Fruit fly (Drosophila melanogaster): ENCODE data around the gene RanBP3.

The RanBP3 gene

DNA sequence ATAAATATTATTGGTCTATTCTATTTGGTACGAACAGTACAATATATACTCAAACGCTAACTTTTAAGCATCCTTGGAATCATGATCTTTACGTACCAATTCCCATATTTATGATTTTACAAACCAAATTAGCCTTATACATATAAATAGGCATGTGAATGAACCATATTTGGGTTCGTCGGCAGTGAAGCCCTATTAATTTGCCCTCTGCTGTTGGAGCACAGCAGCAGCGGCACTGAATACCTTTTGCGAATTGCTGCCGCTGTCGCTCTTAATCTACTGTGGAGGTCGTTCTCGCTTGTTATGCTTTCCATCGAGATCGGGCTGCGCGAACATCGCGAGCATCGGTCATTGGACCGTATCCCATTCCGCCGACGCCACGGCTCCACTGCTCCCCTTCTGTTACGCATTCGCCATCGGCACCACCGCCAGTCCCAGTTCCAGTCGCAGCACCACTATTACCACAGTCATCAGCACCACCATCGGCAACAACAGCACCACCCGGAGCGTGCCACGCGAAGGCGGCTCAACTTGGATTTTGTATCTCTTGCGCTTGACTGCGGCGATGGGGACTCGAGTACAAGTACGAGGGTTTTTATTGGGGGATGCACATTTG lies 35.9 kb upstream of the RanBP3 start (continued):
- TF ChIP-seq HHEX (GFP tag; optimal IDR thresholded peaks at IDR 0.05) (no peak), Chrac-16 (GFP tag; optimal IDR thresholded peaks at IDR 0.05) (no peak), CG9876 (GFP tag; optimal IDR thresholded peaks at IDR 0.05) (no peak), CG11696 (GFP tag; IDR thresholded peaks at IDR 0.05) (peak; percentile 79), CG9609 (GFP tag; optimal IDR thresholded peaks at IDR 0.05) (no peak), crc (GFP tag; optimal IDR thresholded peaks at IDR 0.05) (no peak), gce (GFP tag; IDR thresholded peaks at IDR 0.05) (no peak), Dek (tag; optimal IDR thresholded peaks at IDR 0.05) (no peak), NK7.1 (GFP tag; optimal IDR thresholded peaks at IDR 0.05) (no peak), H2.0 (GFP tag; IDR thresholded peaks at IDR 0.05) (no peak), Gug (GFP tag; IDR thresholded peaks at IDR 0.05) (0 out of 4 replicates have a peak, but pooled peaks have one; percentile 6), dysf (GFP tag; IDR thresholded peaks at IDR 0.05) (no peak), Ravus (GFP tag; IDR thresholded peaks at IDR 0.05) (no peak), ATbp (GFP tag; optimal IDR thresholded peaks at IDR 0.05) (no peak), CG6272 (GFP tag; IDR thresholded peaks at IDR 0.05) (no peak), CG12744 (GFP tag; optimal IDR thresholded peaks at IDR 0.05) (no peak), gt (GFP tag; IDR thresholded peaks at IDR 0.05) (no peak), CG10366 (GFP tag; IDR thresholded peaks at IDR 0.05) (peak; percentile 15; the same call in 1 of the 2 replicates), NC2α (GFP tag; optimal IDR thresholded peaks at IDR 0.05) (no peak), exex (tag; optimal IDR thresholded peaks at IDR 0.05) (no peak), Hr51 (GFP tag; optimal IDR thresholded peaks at IDR 0.05) (peak in 1 of 2 experiments; percentile 20), tin (GFP tag; optimal IDR thresholded peaks at IDR 0.05) (no peak), Asciz (GFP tag; optimal IDR thresholded peaks at IDR 0.05) (no peak), hb (GFP tag; IDR thresholded peaks at IDR 0.05; ENCODE audit: partially characterized antibody) (no peak), CG1832 (GFP tag; optimal IDR thresholded peaks at IDR 0.05) (no peak), en (GFP tag; optimal IDR thresholded peaks at IDR 0.05) (no peak), chinmo (GFP tag; IDR thresholded peaks at IDR 0.05; ENCODE audit: partially characterized antibody) (0 out of 4 replicates have a peak, but pooled peaks have one; percentile 47), CG7372 (GFP tag; IDR thresholded peaks at IDR 0.05) (no peak), tup (GFP tag; optimal IDR thresholded peaks at IDR 0.05) (no peak), Ets97D (GFP tag; optimal IDR thresholded peaks at IDR 0.05) (no peak), Taf1 (GFP tag; IDR thresholded peaks at IDR 0.05) (no peak), CG10654 (GFP tag; optimal IDR thresholded peaks at IDR 0.05) (no peak), CG10462 (GFP tag; optimal IDR thresholded peaks at IDR 0.05) (no peak), CG8944 (GFP tag; optimal IDR thresholded peaks at IDR 0.05) (no peak), Gsc (GFP tag; IDR thresholded peaks at IDR 0.05) (no peak), E2f1 (GFP tag; IDR thresholded peaks at IDR 0.05) (no peak), hkb (optimal IDR thresholded peaks at IDR 0.05) (no peak), hkb (GFP tag; IDR thresholded peaks at IDR 0.05) (no peak), sc (optimal IDR thresholded peaks at IDR 0.05) (no peak), sc (GFP tag; optimal IDR thresholded peaks at IDR 0.05) (no peak), CG17912 (GFP tag; optimal IDR thresholded peaks at IDR 0.05) (no peak), CG12155 (GFP tag; optimal IDR thresholded peaks at IDR 0.05) (no peak), gsb-n (tag; optimal IDR thresholded peaks at IDR 0.05) (no peak), Rx (GFP tag; IDR thresholded peaks at IDR 0.05) (no peak), aop (GFP tag; IDR thresholded peaks at IDR 0.05) (no peak), CG10267 (tag; optimal IDR thresholded peaks at IDR 0.05) (no peak), CG7839 (tag; optimal IDR thresholded peaks at IDR 0.05) (peak; percentile 1), CkIIα-i1 (GFP tag; IDR thresholded peaks at IDR 0.05) (no peak), sob (GFP tag; IDR thresholded peaks at IDR 0.05) (no peak), nerfin-1 (tag; optimal IDR thresholded peaks at IDR 0.05) (no peak), cg (GFP tag; optimal IDR thresholded peaks at IDR 0.05) (peak; percentile 17), CG7357 (GFP tag; IDR thresholded peaks at IDR 0.05) (no peak)
